Worm (Caenorhabditis elegans) whole organism, L2 larva: ENCODE measurements around the gene cutl-21.

ENCODE experiments used
- ZK546.5 ChIP-seq: sonication (generic microtip); optimal IDR thresholded peaks from 2 replicates; lab custom pipeline; 2017; ENCODE audit warnings: missing biosample characterization, missing genetic modification characterization
- aly-2 ChIP-seq: fragments of 150-350 bp; optimal IDR thresholded peaks from 2 replicates; lab custom pipeline; 2014; ENCODE audit warnings: missing biosample characterization, missing genetic modification characterization
- ceh-82 ChIP-seq: fragments of 150-350 bp; optimal IDR thresholded peaks from 2 replicates; lab custom pipeline; 2014; ENCODE audit warnings: missing biosample characterization, missing genetic modification characterization
- dmd-4 ChIP-seq: sonication (generic microtip); optimal IDR thresholded peaks from 2 replicates; lab custom pipeline; 2017; ENCODE audit warnings: missing biosample characterization, missing genetic modification characterization
- lin-39 ChIP-seq: fragments of 150-350 bp; optimal IDR thresholded peaks from 2 replicates; lab custom pipeline; 2014; ENCODE audit warnings: missing biosample characterization, missing genetic modification reagents, missing genetic modification characterization
- lsy-2 ChIP-seq, 2 experiments: fragments of 150-350 bp in 1 of 2; sonication (generic microtip) in 1 of 2; optimal IDR thresholded peaks; 2 replicates each; lab custom pipeline; 2014 to 2017; ENCODE audit warnings: missing biosample characterization in 2 of 2, missing genetic modification characterization in 2 of 2
- nhr-10 ChIP-seq: sonication (generic microtip); optimal IDR thresholded peaks from 2 replicates; lab custom pipeline; 2017; ENCODE audit warnings: missing biosample characterization, missing genetic modification characterization
- nhr-23 ChIP-seq: fragments of 150-350 bp; optimal IDR thresholded peaks from 2 replicates; lab custom pipeline; 2014; ENCODE audit warnings: missing biosample characterization, missing genetic modification reagents, missing genetic modification characterization
- nhr-77 ChIP-seq: fragments of 150-350 bp; optimal IDR thresholded peaks from 2 replicates; lab custom pipeline; 2014; ENCODE audit warnings: missing biosample characterization, missing genetic modification characterization
- snpc-4 ChIP-seq: fragments of 150-350 bp; optimal IDR thresholded peaks from 2 replicates; lab custom pipeline; 2014; ENCODE audit warnings: missing biosample characterization, missing genetic modification characterization
- ztf-11 ChIP-seq: sonication (generic microtip); optimal IDR thresholded peaks from 2 replicates; lab custom pipeline; 2017; ENCODE audit warnings: missing biosample characterization, missing genetic modification characterization

DNA sequence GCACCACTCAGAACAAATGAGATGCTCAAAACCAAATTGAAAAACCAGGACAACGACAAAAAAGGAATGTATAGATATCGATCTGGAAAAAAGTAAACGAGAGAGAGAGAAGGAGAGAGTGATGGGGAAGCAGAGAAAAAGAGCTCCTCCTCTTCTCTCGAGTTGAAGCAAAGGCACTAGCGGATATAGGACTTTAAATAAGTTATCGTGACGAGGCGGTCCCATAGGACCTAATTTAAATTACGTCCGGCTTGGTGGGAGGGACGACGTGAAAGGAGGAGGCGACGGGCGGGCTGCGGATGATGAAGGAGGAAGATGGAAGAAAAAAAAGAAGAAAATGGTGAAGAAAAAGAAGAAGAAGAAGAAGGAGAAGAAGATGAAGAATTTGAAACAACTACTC lies 14.4 kb downstream of the cutl-21 start:
- TF ChIP-seq snpc-4 (tag; lab: Kevin White, UChicago) (no peak), nhr-77 (tag; lab: Kevin White, UChicago) (no peak), ztf-11 (tag; lab: Kevin White, UChicago) (no peak), aly-2 (tag; lab: Kevin White, UChicago) (no peak), ZK546.5 (tag; lab: Kevin White, UChicago) (no peak), dmd-4 (no peak), lsy-2 (tag; optimal IDR thresholded peaks at IDR 0.05; lab: Kevin White, UChicago) (peak; percentile 1 to 53), nhr-23 (no peak), ceh-82 (tag; lab: Kevin White, UChicago) (no peak), nhr-10 (no peak), lin-39 (tag; lab: Kevin White, UChicago) (no peak)
